Fruit fly (Drosophila melanogaster): ENCODE measurements around the gene CG18249.

Gene CG18249

dm6 chr3R:8256040-8256439 is 36.1 kb downstream of the CG18249 start:
- TF ChIP-seq CG12768 (GFP tag; optimal IDR thresholded peaks at IDR 0.05) (no peak), Mnt (GFP tag; optimal IDR thresholded peaks at IDR 0.05) (no peak), toe (GFP tag; optimal IDR thresholded peaks at IDR 0.05) (no peak), CG11617 (GFP tag; optimal IDR thresholded peaks at IDR 0.05) (no peak), Clk (GFP tag; optimal IDR thresholded peaks at IDR 0.05) (no peak), Crg-1 (GFP tag; optimal IDR thresholded peaks at IDR 0.05) (no peak), CG1620 (GFP tag; optimal IDR thresholded peaks at IDR 0.05) (no peak), Hr96 (GFP tag; optimal IDR thresholded peaks at IDR 0.05) (no peak), tj (GFP tag; optimal IDR thresholded peaks at IDR 0.05) (no peak), ovo (GFP tag; optimal IDR thresholded peaks at IDR 0.05) (no peak), CG14711 (tag; optimal IDR thresholded peaks at IDR 0.05) (no peak)

DNA sequence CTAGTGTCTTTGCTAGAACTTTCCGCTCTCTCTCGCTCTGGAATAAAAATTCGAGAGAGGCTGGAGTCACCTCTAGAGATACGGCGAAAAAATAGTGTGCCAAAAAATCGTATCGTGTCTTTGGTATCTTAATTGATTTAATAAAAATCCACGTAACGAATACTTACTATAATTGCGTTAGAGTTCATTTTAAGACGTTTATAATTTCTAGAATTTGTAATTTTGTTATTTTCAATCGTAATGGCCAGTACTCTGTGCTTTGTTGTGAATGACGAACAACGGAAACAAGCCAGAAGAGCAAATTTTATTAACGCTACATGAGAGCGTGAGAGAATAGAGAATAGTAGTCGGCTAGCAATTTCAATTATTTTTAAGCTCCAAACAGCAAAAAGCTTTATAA is 41.7 kb downstream of the CG18249 start:
- TF ChIP-seq tj (GFP tag; optimal IDR thresholded peaks at IDR 0.05): no peak
- peak; percentile 8 for TF ChIP-seq ovo (GFP tag; optimal IDR thresholded peaks at IDR 0.05)
- no peak for TF ChIP-seq cnc (optimal IDR thresholded peaks at IDR 0.05)
- TF ChIP-seq CG7045 (GFP tag; optimal IDR thresholded peaks at IDR 0.05): no peak
- no peak for TF ChIP-seq CG7101 (tag; optimal IDR thresholded peaks at IDR 0.05)
- no peak for TF ChIP-seq bab1 (GFP tag; optimal IDR thresholded peaks at IDR 0.05)
- TF ChIP-seq CG14711 (tag; optimal IDR thresholded peaks at IDR 0.05): no peak
- TF ChIP-seq Hr96 (GFP tag; optimal IDR thresholded peaks at IDR 0.05): no peak
- TF ChIP-seq kay (GFP tag; ENCODE audit: borderline replicate concordance): peak; percentile 92
- TF ChIP-seq CG11617 (GFP tag; optimal IDR thresholded peaks at IDR 0.05): no peak
- no peak for TF ChIP-seq Mnt (GFP tag; optimal IDR thresholded peaks at IDR 0.05)
- TF ChIP-seq pad (GFP tag; optimal IDR thresholded peaks at IDR 0.05): no peak
- no peak for TF ChIP-seq toe (GFP tag; optimal IDR thresholded peaks at IDR 0.05)
- TF ChIP-seq CG1620 (GFP tag; optimal IDR thresholded peaks at IDR 0.05): no peak
- TF ChIP-seq CG5204 (GFP tag; optimal IDR thresholded peaks at IDR 0.05): no peak
- no peak for TF ChIP-seq cic (GFP tag; optimal IDR thresholded peaks at IDR 0.05)
- peak; percentile 4 for TF ChIP-seq CG33017 (tag; optimal IDR thresholded peaks at IDR 0.05)
- no peak for TF ChIP-seq Clk (GFP tag; optimal IDR thresholded peaks at IDR 0.05)
- no peak for TF ChIP-seq Crg-1 (GFP tag; optimal IDR thresholded peaks at IDR 0.05)
- no peak for TF ChIP-seq CG12768 (GFP tag; optimal IDR thresholded peaks at IDR 0.05)

DNA sequence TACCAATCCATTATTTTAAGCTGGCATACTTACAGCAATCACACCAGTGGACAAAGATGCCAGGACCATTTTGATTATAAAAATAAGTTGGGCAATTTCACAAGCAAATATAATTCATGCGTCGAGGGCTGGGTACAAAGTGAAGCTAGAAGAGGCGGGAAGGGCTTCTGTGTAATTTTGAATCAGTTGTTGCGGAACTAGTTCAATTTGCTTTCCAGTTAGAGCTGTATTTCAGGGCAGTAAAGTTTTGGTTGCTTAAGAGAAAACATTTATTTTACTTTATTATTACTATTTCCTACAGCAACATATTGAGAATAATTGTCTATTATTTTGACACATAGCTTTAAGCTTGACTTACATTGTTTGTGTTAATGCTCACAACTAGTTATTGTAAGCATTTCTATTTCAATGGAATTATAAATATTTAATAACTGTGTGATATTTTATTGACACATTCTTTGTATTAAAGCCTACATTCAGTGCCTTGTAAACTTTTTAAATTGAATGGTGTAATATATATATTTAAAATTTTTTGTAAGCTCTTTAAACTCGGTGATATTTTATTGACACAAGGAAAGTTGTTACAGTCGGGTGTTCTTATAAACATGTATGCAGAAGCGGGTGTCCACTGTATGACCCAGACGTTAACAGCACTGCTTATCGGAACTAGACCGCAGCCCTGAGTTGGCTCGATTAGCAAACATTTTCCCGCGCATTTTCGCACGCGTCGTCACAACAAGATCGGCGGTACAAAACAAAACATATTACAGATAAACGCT is 44.5 kb downstream of the CG18249 start, which contains the start of the genes RPA1 and Mcm2:
TSS of gene RPA1 (minus strand) at position 150 of the 779 bp plus-strand sequence.
TSS of gene Mcm2 (plus strand) at position 669 of the 779 bp plus-strand sequence.
- TF ChIP-seq CG11617 (GFP tag; optimal IDR thresholded peaks at IDR 0.05) (peak; percentile 84), Crg-1 (GFP tag; optimal IDR thresholded peaks at IDR 0.05) (peak; percentile 44), CG12768 (GFP tag; optimal IDR thresholded peaks at IDR 0.05) (peak; percentile 86), Hr96 (GFP tag; optimal IDR thresholded peaks at IDR 0.05) (peak; percentile 47), cnc (optimal IDR thresholded peaks at IDR 0.05) (no peak), Clk (GFP tag; optimal IDR thresholded peaks at IDR 0.05) (no peak), CG1620 (GFP tag; optimal IDR thresholded peaks at IDR 0.05) (peak; percentile 68), Mnt (GFP tag; optimal IDR thresholded peaks at IDR 0.05) (peak; percentile 63), cic (GFP tag; optimal IDR thresholded peaks at IDR 0.05) (no peak), tj (GFP tag; optimal IDR thresholded peaks at IDR 0.05) (peak; percentile 53), CG5204 (GFP tag; optimal IDR thresholded peaks at IDR 0.05) (peak; percentile 69), kay (GFP tag; ENCODE audit: borderline replicate concordance) (no peak), CG33017 (tag; optimal IDR thresholded peaks at IDR 0.05) (peak; percentile 73), bab1 (GFP tag; optimal IDR thresholded peaks at IDR 0.05) (peak; percentile 51), CG14711 (tag; optimal IDR thresholded peaks at IDR 0.05) (peak; percentile 66), pad (GFP tag; optimal IDR thresholded peaks at IDR 0.05) (peak; percentile 68), CG7045 (GFP tag; optimal IDR thresholded peaks at IDR 0.05) (peak; percentile 70), CG7101 (tag; optimal IDR thresholded peaks at IDR 0.05) (peak; percentile 77), toe (GFP tag; optimal IDR thresholded peaks at IDR 0.05) (peak; percentile 79), ovo (GFP tag; optimal IDR thresholded peaks at IDR 0.05) (peak; percentile 64)

- TF ChIP-seq pad (GFP tag; optimal IDR thresholded peaks at IDR 0.05) (no peak), bab1 (GFP tag; optimal IDR thresholded peaks at IDR 0.05) (peak; percentile 56), Mnt (GFP tag; optimal IDR thresholded peaks at IDR 0.05) (peak; percentile 100), CG7101 (tag; optimal IDR thresholded peaks at IDR 0.05) (peak; percentile 4)
These were observed 49.8 kb downstream of the CG18249 start, which contains the start of gene CG9630 for dm6 chr3R:8269740-8270139. TSS of gene CG9630 (minus strand) at chr3R:8269896.
